Worm (Caenorhabditis elegans) whole organism, early embryonic: ENCODE measurements around the gene B0284.3.

Experiments used
- B0310.2 ChIP-seq: sonication (generic microtip); optimal IDR thresholded peaks from 2 replicates; lab custom pipeline; 2016; ENCODE audit warnings: mild to moderate bottlenecking, missing genetic modification characterization, missing compliant biosample characterization
- ama-1 ChIP-seq: fragments of 150-350 bp; optimal IDR thresholded peaks from 2 replicates; lab custom pipeline; 2014
- ceh-36 ChIP-seq: sonication (generic microtip); optimal IDR thresholded peaks from 2 replicates; lab custom pipeline; 2016; ENCODE audit warnings: missing genetic modification characterization, inconsistent platforms, missing compliant biosample characterization
- ets-7 ChIP-seq: sonication (generic microtip); optimal IDR thresholded peaks from 2 replicates; lab custom pipeline; 2016; ENCODE audit warnings: missing genotype, missing genetic modification characterization, missing compliant biosample characterization
- scrt-1 ChIP-seq: fragments of 200-800 bp; sonication (Bioruptor generic); IDR thresholded peaks from 2 replicates; pipeline ENCODE4 v1.3.6; 2022; ENCODE audit warnings: missing genetic modification characterization, missing compliant biosample characterization
- sea-1 ChIP-seq: fragments of 200-800 bp; sonication (Bioruptor generic); conservative IDR thresholded peaks from 2 replicates; pipeline ENCODE4 v1.3.6; 2022; ENCODE audit warnings: missing genetic modification characterization, missing compliant biosample characterization
- tbx-11 ChIP-seq: fragments of 200-800 bp; sonication (Bioruptor generic); IDR thresholded peaks from 2 replicates; pipeline ENCODE4 v1.3.6; 2022; ENCODE audit warnings: missing genetic modification characterization, missing compliant biosample characterization
- tra-4 ChIP-seq: sonication (generic microtip); optimal IDR thresholded peaks from 2 replicates; lab custom pipeline; 2017; ENCODE audit warnings: missing genetic modification characterization, missing compliant biosample characterization

DNA sequence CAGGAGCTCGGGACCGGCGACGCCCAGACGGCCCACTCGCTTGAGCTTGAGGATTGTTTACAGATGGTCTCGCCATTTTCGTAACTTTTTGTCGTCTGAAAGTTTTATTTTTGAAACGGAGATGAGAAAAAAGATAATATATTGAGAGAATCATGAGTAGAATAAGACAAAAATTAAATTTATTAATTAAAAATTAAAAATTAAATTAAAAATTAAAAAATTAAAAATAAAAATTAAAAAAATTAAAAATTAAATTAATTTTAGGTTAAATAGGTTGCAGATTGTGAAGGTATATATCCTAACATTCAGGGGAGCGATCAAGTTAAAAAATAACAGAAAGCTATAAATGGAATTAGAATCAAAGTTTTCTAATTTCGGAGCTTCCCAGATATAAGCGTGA is at the start of gene B0284.3:
- TF ChIP-seq ets-7 (tag; lab: Kevin White, UChicago) (no peak), sea-1 (GFP tag; lab: Robert Waterston, UW) (no peak), ceh-36 (tag; lab: Kevin White, UChicago) (no peak), B0310.2 (tag; lab: Kevin White, UChicago) (no peak), tbx-11 (GFP tag; lab: Robert Waterston, UW) (no peak), scrt-1 (GFP tag; lab: Robert Waterston, UW) (no peak), tra-4 (tag; lab: Kevin White, UChicago) (no peak), ama-1 (lab: Kevin White, UChicago) (no peak)
